Fruit fly (Drosophila melanogaster): Measurements from ENCODE around the gene CG5928.
A peak's percentile ranks its signal among the peaks of the same experiment; 100 is the strongest.

CG5928 gene

DNA sequence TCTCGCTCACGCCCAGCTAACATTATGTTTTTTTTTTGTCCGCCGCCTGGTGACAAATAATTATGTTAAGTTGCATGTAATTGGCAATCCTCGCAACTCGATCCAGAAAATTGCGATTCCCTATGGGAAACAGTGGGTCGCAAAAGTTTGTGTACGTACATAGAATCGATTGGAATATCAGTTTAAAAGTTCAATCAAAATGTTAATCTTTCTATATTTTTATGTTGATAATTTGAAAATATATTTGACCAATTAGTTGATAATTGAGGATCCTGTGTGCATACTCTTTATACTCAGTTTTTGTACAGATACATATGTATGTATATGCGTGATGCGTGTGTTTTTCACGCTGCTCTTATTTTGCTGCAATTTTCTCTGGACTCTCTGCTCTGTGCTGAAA lies 39.9 kb upstream of the CG5928 start (continued):
- no peak for TF ChIP-seq Eip93F (GFP tag; optimal IDR thresholded peaks at IDR 0.05)
- peak; percentile 59 for TF ChIP-seq pdm3 (GFP tag; optimal IDR thresholded peaks at IDR 0.05)
- peak; percentile 48 for TF ChIP-seq acj6 (GFP tag; optimal IDR thresholded peaks at IDR 0.05)
- peak; percentile 82 for TF ChIP-seq Gug (GFP tag; IDR thresholded peaks at IDR 0.05)
- no peak for TF ChIP-seq Blimp-1 (GFP tag; optimal IDR thresholded peaks at IDR 0.05)
- peak; percentile 67 for TF ChIP-seq CG6808 (GFP tag; optimal IDR thresholded peaks at IDR 0.05)
- TF ChIP-seq Smox (GFP tag; optimal IDR thresholded peaks at IDR 0.05) = peak; percentile 16
- TF ChIP-seq ss (GFP tag; optimal IDR thresholded peaks at IDR 0.05) = peak; percentile 62 to 73
- TF ChIP-seq CG10669 (GFP tag; optimal IDR thresholded peaks at IDR 0.05) = peak; percentile 63
- peak; percentile 23 for TF ChIP-seq CG6792 (GFP tag; optimal IDR thresholded peaks at IDR 0.05)
- no peak for TF ChIP-seq dac (GFP tag; optimal IDR thresholded peaks at IDR 0.05)
- peak; percentile 46 for TF ChIP-seq CG10631 (GFP tag; optimal IDR thresholded peaks at IDR 0.05)
- TF ChIP-seq CG3032 (tag; optimal IDR thresholded peaks at IDR 0.05) = peak; percentile 76
- TF ChIP-seq fd59A (GFP tag; optimal IDR thresholded peaks at IDR 0.05) = peak; percentile 4
- peak; percentile 40 for TF ChIP-seq lz (GFP tag; optimal IDR thresholded peaks at IDR 0.05)

DNA sequence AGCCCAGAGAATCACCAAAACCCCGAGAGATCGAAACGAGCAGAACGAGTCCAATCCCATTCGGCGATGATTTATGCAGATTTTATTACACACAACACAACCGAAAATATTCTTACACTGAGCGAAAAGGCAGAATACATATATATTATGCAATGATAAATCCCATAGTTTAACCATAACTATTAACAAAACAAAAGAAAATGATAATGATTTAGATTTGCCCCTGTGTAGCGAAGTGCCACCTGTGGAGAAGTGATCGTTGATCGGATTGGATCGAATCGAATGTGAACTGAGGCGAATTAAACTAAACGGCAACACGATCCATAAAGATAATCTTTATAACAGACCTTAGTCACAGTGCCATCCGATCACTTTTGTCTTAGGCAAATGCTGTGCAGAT lies 38.7 kb upstream of the CG5928 start:
- TF ChIP-seq CG6854 (GFP tag; optimal IDR thresholded peaks at IDR 0.05) = no peak
- TF ChIP-seq CG1621 (tag; optimal IDR thresholded peaks at IDR 0.05) = no peak
- TF ChIP-seq CG6276 (GFP tag; optimal IDR thresholded peaks at IDR 0.05) = no peak
- no peak for TF ChIP-seq Gug (GFP tag; IDR thresholded peaks at IDR 0.05)
- TF ChIP-seq CG11762 (GFP tag; optimal IDR thresholded peaks at IDR 0.05; ENCODE audit: insufficient read depth) = no peak
- peak; percentile 18 for TF ChIP-seq Eip78C (GFP tag)
- TF ChIP-seq dac (GFP tag; optimal IDR thresholded peaks at IDR 0.05) = no peak
- TF ChIP-seq svp (GFP tag) = peak; percentile 60

DNA sequence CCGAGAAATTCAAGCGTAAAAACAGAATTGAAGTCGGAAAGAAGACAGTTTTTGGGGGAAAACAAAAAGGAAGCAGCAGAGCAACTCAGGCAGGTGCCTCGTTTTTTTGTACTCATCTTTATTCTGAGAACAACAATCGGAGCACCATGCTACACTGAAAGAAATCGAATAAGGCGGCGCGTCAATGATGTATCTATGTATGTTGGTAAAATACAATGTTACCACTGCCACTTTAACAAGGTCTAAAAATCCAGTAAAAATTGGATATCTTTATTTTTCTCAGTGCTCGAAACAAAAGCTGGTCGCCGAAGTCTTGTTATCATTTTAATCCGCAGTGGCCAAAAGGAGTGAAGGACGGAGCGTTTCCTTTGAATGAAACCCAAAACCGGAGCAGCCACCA lies 37.7 kb upstream of the CG5928 start:
- no peak for TF ChIP-seq spab (GFP tag; optimal IDR thresholded peaks at IDR 0.05)
- peak; percentile 40 for TF ChIP-seq acj6 (GFP tag; optimal IDR thresholded peaks at IDR 0.05)
- no peak for TF ChIP-seq eg (GFP tag; IDR thresholded peaks at IDR 0.05)
- peak; percentile 39 for TF ChIP-seq Eip75B (GFP tag; optimal IDR thresholded peaks at IDR 0.05)
- peak; percentile 28 for TF ChIP-seq CG34406 (GFP tag; optimal IDR thresholded peaks at IDR 0.05)
- peak; percentile 34 for TF ChIP-seq pdm3 (GFP tag; optimal IDR thresholded peaks at IDR 0.05)
- TF ChIP-seq CG6792 (GFP tag; optimal IDR thresholded peaks at IDR 0.05) = peak; percentile 50
- peak; percentile 17 for TF ChIP-seq CG10669 (GFP tag; optimal IDR thresholded peaks at IDR 0.05)
- no peak for TF ChIP-seq CG4318 (GFP tag; optimal IDR thresholded peaks at IDR 0.05)
- no peak for TF ChIP-seq CG32006 (GFP tag; optimal IDR thresholded peaks at IDR 0.05)
- TF ChIP-seq salr (GFP tag; optimal IDR thresholded peaks at IDR 0.05) = no peak
- peak; percentile 22 for TF ChIP-seq CG10631 (GFP tag; optimal IDR thresholded peaks at IDR 0.05)
- no peak for TF ChIP-seq CG1621 (tag; optimal IDR thresholded peaks at IDR 0.05)
- no peak for TF ChIP-seq net (GFP tag; optimal IDR thresholded peaks at IDR 0.05)
- peak; percentile 78 for TF ChIP-seq esn (GFP tag; optimal IDR thresholded peaks at IDR 0.05)
- peak; percentile 8 for TF ChIP-seq OdsH (GFP tag; optimal IDR thresholded peaks at IDR 0.05)
- TF ChIP-seq fkh (GFP tag; optimal IDR thresholded peaks at IDR 0.05) = no peak
- peak; percentile 89 for TF ChIP-seq svp (GFP tag)
- peak; percentile 70 for TF ChIP-seq Sox102F (GFP tag; optimal IDR thresholded peaks at IDR 0.05)
- TF ChIP-seq cyc (GFP tag; optimal IDR thresholded peaks at IDR 0.05) = peak; percentile 77
- peak; percentile 73 for TF ChIP-seq lz (GFP tag; optimal IDR thresholded peaks at IDR 0.05)
- TF ChIP-seq CG6808 (GFP tag; optimal IDR thresholded peaks at IDR 0.05) = no peak
- no peak for TF ChIP-seq dac (GFP tag; optimal IDR thresholded peaks at IDR 0.05)
- TF ChIP-seq Eip93F (GFP tag; optimal IDR thresholded peaks at IDR 0.05) = no peak
- TF ChIP-seq Lpt (GFP tag; optimal IDR thresholded peaks at IDR 0.05) = no peak
- no peak for TF ChIP-seq dsx (GFP tag; optimal IDR thresholded peaks at IDR 0.05; ENCODE audit: poor library complexity, severe bottlenecking)
- peak; percentile 44 for TF ChIP-seq vri (GFP tag; optimal IDR thresholded peaks at IDR 0.05)
- TF ChIP-seq Hr4 (GFP tag; optimal IDR thresholded peaks at IDR 0.05) = no peak
- peak; percentile 82 for TF ChIP-seq topi (GFP tag; optimal IDR thresholded peaks at IDR 0.05)
- TF ChIP-seq CG3919 (GFP tag; optimal IDR thresholded peaks at IDR 0.05) = peak; percentile 53
- TF ChIP-seq Hr38 (GFP tag; optimal IDR thresholded peaks at IDR 0.05) = no peak
- TF ChIP-seq CG15336 (GFP tag; IDR thresholded peaks at IDR 0.05) = no peak
- TF ChIP-seq CG11762 (GFP tag; optimal IDR thresholded peaks at IDR 0.05; ENCODE audit: insufficient read depth) = no peak
- no peak for TF ChIP-seq CG6276 (GFP tag; optimal IDR thresholded peaks at IDR 0.05)
- peak; percentile 33 for TF ChIP-seq Blimp-1 (GFP tag; optimal IDR thresholded peaks at IDR 0.05)
- TF ChIP-seq Ets96B (tag; optimal IDR thresholded peaks at IDR 0.05) = peak; percentile 11
- peak; percentile 70 for TF ChIP-seq Smox (GFP tag; optimal IDR thresholded peaks at IDR 0.05)
- TF ChIP-seq CG7368 (GFP tag; optimal IDR thresholded peaks at IDR 0.05) = no peak
- TF ChIP-seq CG3032 (tag; optimal IDR thresholded peaks at IDR 0.05) = no peak
- TF ChIP-seq Sox15 (GFP tag; optimal IDR thresholded peaks at IDR 0.05) = peak; percentile 10

Data from whole organism, prepupa.